Fruit fly (Drosophila melanogaster) whole organism, larva: ENCODE data around the gene CG46465.

Source experiments
- noc ChIP-seq: fragments of 200-800 bp; sonication (Bioruptor generic); optimal IDR thresholded peaks from 3 replicates; lab custom pipeline; 2019; ENCODE audit warnings: missing biosample characterization, mild to moderate bottlenecking, missing genetic modification characterization, moderate library complexity

The CG46465 gene

dm6 chr2L:18984158-18984557, 8.1 kb upstream of the CG46465 start:
- TF ChIP-seq noc (tag; lab: Kevin White, UChicago) = no peak

DNA sequence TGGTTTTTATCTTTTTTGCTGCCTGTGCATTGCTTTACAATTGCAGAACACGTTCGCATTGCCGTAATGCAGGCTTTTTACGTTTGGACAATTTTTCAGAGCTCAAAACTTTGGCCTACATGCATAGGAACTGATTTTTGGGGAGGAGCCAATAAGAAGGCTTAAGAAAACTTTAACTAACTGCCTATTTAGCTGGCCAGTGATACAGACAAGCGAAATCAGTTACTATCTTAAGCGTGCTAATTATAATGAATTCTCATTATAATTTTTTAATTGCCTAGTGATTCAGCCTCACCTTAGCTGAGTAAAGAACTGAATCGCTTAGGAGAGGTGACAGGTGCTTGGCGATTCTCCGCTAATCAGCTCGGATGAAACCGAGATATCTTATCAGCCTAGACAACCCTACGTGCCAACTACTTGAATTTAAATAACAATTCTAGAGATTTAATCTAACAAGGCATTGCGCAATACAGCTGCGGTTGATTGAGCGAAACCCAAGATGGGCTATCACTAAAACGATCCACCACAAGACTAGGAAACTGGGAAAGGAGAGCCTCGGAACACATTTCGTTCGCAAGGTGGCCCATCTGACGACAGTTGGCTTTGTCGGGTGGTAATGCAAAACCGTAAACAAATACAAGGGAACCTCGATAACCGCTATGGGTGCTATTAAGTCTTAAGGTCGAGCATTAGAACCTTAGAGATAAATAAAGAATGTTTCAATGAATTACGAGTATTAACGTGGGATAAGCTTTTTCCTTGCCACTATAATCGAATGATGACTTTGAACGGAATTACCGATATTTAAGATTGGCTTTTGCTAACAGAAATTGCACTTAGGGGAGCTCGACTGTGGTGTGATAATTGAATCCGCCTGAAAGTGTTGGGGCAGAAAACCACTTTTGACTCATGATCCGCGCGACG, 6.8 kb upstream of the CG46465 start:
- TF ChIP-seq noc (tag; lab: Kevin White, UChicago) = peak; percentile 83

- TF ChIP-seq noc (tag; lab: Kevin White, UChicago) = no peak
These were observed 6.2 kb upstream of the CG46465 start for dm6 chr2L:18986125-18986498.

DNA sequence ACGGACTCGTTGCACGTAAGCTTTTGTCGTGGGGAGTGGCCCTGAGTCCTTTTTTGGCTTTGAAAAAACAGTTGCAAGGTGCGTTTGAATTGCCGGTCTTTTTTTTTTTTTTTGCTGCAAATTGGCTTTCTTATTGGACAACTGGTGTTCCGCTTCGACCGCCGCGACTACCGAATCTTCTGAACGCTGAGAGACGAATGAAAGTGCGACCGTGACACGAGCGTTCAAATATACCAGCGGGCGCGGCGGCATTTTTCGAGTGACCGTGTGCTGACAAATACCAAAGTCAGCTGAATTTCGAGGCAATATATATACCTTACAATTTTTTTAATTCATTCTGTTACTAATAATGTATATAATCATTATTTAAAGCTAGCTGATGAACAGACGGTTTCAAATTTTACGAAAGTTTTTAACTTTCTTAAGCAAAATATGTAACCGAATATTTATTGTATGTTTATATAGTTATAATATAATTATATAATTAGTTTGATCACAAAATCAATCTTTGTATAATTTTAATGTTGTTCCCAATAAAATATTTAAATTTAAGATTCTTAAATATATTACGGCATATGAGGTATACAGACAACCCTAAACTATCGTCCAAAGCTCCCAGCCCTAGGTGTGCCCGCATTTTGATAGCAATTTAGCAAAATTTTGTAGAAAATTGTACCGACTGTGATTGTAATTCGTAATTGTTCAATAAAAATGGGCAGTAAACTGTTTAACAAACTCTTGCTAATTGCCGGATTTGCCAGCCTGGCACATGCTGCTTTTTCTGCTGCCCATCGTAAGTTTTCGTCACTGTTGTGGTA, 5.0 kb upstream of the CG46465 start, which contains the start of the genes Swip-1 and EMC5:
Gene Swip-1 (minus strand): TSS at position 203 of the 818 bp plus-strand sequence.
Gene EMC5 (plus strand): TSS at position 630 of the 818 bp plus-strand sequence.
- TF ChIP-seq noc (tag; lab: Kevin White, UChicago) = peak; percentile 60

dm6 chr2L:18990133-18990532, 2.2 kb upstream of the CG46465 start, which contains the start of gene CG15170:
TSS of gene CG15170 (minus strand) at chr2L:18990233.
- TF ChIP-seq noc (tag; lab: Kevin White, UChicago) = no peak

DNA sequence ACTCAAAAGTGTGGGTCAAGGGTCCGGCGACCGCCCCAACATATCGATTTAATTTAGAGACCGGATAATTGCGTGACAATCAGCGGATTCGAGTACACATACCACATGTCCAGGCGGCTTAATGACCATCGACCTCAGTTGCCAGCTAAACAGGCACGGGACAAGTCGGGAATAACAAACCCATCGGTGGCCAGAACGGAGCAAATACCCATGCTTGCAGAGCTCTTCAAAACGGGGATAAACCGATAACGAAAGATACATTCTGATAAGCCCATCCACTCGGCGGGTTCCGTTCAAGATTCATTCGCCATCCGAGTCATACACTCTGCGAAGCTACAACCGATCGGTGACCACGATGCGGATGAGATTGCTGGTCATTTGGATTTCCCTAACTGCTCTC, 1.6 kb upstream of the CG46465 start, which contains the start of gene CG15169:
Gene CG15169 (plus strand): TSS at position 301 of the 400 bp plus-strand sequence.
- no peak for TF ChIP-seq noc (tag; lab: Kevin White, UChicago)

DNA sequence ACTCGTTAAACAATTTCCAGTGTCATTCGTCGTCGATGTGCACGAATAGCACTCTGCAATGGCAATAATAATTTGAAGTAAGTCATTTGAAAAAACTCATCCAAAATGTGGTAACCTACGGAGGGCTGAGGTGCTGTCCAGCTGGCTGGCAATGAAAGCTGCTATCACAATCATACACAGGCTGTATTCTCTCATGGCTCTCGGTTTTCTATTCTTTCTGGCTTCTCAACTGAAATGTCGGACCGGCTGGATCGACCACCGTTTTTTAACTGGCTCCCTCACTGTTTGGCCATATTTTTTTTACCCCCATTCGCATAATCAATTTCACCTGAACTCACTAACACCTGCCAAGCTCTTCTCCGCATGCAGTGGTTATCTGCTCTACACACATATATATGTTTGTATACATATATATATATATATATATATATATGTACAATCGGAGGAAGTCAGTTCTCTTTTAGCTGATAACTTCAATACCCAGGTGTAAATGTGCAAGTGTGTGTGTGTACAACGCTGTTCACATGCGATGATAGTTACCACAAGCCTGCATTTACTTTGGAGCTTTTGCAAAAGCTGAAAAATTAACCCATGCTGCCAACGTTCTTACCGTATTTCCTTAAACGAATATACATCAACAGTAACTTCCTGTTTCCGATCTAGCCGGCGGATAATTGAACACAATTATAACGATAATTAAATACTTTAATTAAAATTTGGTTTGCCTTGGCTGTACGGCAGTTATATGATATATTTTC, 3.5 kb downstream of the CG46465 start, which contains the start of gene CG10650:
Gene CG10650 (minus strand): TSS at position 275 of the 758 bp plus-strand sequence.
- peak; percentile 14 for TF ChIP-seq noc (tag; lab: Kevin White, UChicago)

dm6 chr2L:18997148-18997547, 4.9 kb downstream of the CG46465 start, which contains the start of gene CG31792:
TSS of gene CG31792 (plus strand) at chr2L:18997448.
- TF ChIP-seq noc (tag; lab: Kevin White, UChicago) = no peak

DNA sequence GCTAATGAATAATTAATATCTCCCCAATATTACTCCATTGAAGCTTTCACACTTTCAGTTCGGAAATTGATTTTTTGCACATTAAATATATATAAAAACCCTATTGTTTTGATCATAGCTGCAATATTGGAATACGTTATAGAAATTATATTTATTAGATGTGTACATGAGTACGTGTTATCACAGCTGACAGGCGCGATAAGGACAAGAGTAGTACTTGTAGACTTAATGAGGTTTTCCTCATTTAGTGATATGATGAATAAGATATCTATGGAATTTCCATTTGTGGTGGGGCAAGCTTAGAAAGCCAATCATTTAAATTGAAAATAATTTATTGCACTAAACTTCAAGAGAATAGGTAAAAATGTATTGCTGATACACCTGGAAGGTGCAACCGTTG, 10.2 kb downstream of the CG46465 start:
- TF ChIP-seq noc (tag; lab: Kevin White, UChicago) = no peak

DNA sequence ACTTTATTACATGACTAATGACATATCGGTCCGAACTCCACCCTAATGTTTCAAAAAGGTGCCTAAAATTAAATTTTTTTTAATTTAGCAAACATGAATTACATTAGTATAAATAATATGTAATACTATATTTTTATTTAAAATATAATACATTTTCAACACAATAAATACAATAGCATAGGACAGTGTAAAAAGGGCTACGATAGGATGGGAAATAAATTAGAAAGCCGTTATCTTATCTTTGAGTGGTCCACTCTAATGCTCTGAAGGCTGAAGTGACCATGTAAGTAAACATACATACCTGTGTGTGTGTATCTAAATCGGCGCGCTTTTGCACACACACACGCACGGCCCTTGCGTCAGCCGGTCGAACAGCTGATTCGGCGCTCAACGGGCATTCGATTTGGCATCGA, 10.7 kb downstream of the CG46465 start, which contains the start of gene CG31793:
Gene CG31793 (plus strand): TSS at position 409 of the 413 bp plus-strand sequence.
- peak; percentile 88 for TF ChIP-seq noc (tag; lab: Kevin White, UChicago)

DNA sequence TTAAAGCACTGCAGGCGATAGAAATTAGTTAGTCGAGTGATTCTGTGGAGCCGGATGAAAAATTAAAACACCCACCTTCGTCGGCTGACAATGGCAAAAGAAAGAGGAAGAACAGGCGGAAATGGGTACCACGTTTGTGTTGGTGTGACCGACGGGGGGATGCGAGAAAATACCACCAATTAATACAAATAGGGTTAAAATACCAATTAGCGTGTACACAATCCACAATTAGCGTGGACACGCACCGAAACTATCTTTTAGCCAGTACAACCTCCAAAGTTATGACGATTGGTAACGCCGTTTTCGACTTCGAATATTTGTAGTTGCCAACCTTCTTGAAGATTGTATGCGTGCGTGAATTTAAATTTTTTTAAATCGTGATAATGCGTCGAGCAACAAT, 16.8 kb downstream of the CG46465 start, which contains the start of gene RpL30:
Gene RpL30 (minus strand): TSS at position 177 of the 400 bp plus-strand sequence.
- TF ChIP-seq noc (tag; lab: Kevin White, UChicago) = peak; percentile 82

dm6 chr2L:19010037-19010436, 17.7 kb downstream of the CG46465 start:
- no peak for TF ChIP-seq noc (tag; lab: Kevin White, UChicago)

- no peak for TF ChIP-seq noc (tag; lab: Kevin White, UChicago)
These were observed 18.3 kb downstream of the CG46465 start, which contains the start of gene robl37BC for dm6 chr2L:19010566-19010965. TSS of gene robl37BC (plus strand) at chr2L:19010866.

dm6 chr2L:19011895-19012645, 19.8 kb downstream of the CG46465 start:
- peak; percentile 54 for TF ChIP-seq noc (tag; lab: Kevin White, UChicago)
